Worm (Caenorhabditis elegans): ENCODE data around the gene B0554.7.

Gene B0554.7

DNA sequence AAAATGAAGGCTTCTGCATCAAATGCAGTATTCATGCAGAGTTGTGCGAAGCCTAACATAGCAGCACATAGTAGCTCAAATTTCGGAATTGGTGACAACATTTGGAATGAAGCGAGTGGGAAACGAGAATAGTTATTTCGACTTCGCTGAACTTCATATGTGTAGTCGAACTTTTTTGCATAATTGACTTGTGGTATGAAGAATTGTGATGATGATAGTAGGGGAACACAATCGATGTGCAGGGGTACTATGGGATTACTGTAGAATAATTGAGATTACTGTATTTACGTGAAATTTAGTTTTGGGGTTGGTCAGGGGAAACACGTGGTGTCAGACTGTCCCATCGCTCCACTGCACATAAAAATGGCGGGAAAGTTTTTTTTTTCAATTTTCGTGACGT is at the start of gene B0554.7:
Gene B0554.7, minus strand, starts transcription at position 101 of the 400 bp plus-strand sequence.
- no peak for TF ChIP-seq ztf-29 (GFP tag; IDR thresholded peaks at IDR 0.05)

- no peak for TF ChIP-seq klf-2 (GFP tag; conservative IDR thresholded peaks at IDR 0.05)
- no peak for TF ChIP-seq flt-1 (GFP tag; IDR thresholded peaks at IDR 0.05)
- TF ChIP-seq ztf-23 (GFP tag; IDR thresholded peaks at IDR 0.05) = no peak
Observed at ce11 chrV:489320-489719, 48.5 kb upstream of the B0554.7 start, which contains the start of gene nhr-106. nhr-106 (plus strand) TSS chrV:489620.

ce11 chrV:487980-488379 is 47.2 kb upstream of the B0554.7 start:
- TF ChIP-seq ref-1 (GFP tag; conservative IDR thresholded peaks at IDR 0.05) (no peak), tab-1 (GFP tag; IDR thresholded peaks at IDR 0.05) (no peak), klf-2 (GFP tag; conservative IDR thresholded peaks at IDR 0.05) (no peak), ztf-23 (GFP tag; IDR thresholded peaks at IDR 0.05) (no peak), ztf-29 (GFP tag; IDR thresholded peaks at IDR 0.05) (no peak)

DNA sequence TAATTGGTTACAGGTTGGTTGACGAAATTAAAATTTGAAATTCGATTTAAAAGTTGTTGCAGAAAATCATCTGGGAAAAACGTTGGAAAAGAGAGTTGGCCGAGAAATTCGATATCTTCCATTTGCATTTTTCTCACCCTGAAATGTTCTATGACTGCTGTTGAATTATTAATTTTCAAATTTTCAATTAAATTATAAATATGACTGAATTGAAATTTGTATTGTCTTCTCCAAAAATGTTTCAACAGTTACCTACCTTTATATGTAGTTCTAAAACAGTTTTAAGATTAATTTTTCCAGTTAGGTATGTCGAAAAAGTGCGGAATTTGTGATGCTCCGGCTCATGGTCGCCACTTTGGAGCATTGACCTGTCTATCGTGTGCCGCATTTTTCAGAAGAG is 45.9 kb upstream of the B0554.7 start, which contains the start of gene nhr-211:
Gene nhr-211, plus strand, starts transcription at position 301 of the 400 bp plus-strand sequence.
- TF ChIP-seq ref-1 (GFP tag; conservative IDR thresholded peaks at IDR 0.05) = no peak
- TF ChIP-seq tab-1 (GFP tag; IDR thresholded peaks at IDR 0.05) = no peak
- TF ChIP-seq klf-2 (GFP tag; conservative IDR thresholded peaks at IDR 0.05) = no peak
- no peak for TF ChIP-seq ztf-23 (GFP tag; IDR thresholded peaks at IDR 0.05)
- no peak for TF ChIP-seq T22C8.4 (GFP tag; IDR thresholded peaks at IDR 0.05)
- TF ChIP-seq med-1 (GFP tag; optimal IDR thresholded peaks at IDR 0.05; ENCODE audit: insufficient read depth) = no peak
- no peak for TF ChIP-seq flt-1 (GFP tag; IDR thresholded peaks at IDR 0.05)
- no peak for TF ChIP-seq ztf-29 (GFP tag; IDR thresholded peaks at IDR 0.05)
- no peak for TF ChIP-seq cog-1 (tag; optimal IDR thresholded peaks at IDR 0.05)

ce11 chrV:484285-484890 is 43.6 kb upstream of the B0554.7 start, which contains the start of gene nhr-212:
nhr-212 (plus strand) TSS chrV:484857.
- TF ChIP-seq cog-1 (tag; optimal IDR thresholded peaks at IDR 0.05) (no peak), ztf-23 (GFP tag; IDR thresholded peaks at IDR 0.05) (no peak), ztf-29 (GFP tag; IDR thresholded peaks at IDR 0.05) (no peak), T22C8.4 (GFP tag; IDR thresholded peaks at IDR 0.05) (no peak), tab-1 (GFP tag; IDR thresholded peaks at IDR 0.05) (no peak), flt-1 (GFP tag; IDR thresholded peaks at IDR 0.05) (no peak), ref-1 (GFP tag; conservative IDR thresholded peaks at IDR 0.05) (no peak), klf-2 (GFP tag; conservative IDR thresholded peaks at IDR 0.05) (no peak), med-1 (GFP tag; optimal IDR thresholded peaks at IDR 0.05; ENCODE audit: insufficient read depth) (no peak)

DNA sequence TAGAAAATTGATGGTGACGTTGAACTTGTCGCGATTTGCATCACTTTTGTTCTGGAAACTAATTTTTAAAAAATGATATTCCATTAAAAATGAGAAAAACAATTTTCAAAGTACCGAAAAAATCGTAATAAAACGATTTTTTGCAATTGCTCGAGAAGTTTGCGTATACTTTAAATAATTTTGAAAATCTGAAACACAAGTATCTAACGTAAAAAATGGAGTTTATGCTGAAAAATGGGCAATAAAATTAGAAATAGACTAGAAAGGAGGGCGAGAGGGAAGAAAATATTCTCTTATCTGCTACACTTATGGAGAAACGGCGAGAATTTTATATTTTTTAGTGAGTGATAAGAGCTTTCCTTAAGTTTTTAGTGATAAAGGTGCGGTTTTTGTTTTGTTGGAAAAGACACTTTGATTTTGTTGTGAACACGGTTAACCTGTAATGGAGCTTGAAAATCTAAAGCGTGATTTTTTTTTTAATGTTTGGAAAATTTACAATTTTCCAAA is 42.5 kb upstream of the B0554.7 start, which contains the start of gene nhr-130:
Gene nhr-130, minus strand, starts transcription at position 51 of the 507 bp plus-strand sequence.
- TF ChIP-seq cog-1 (tag; optimal IDR thresholded peaks at IDR 0.05) (no peak), med-1 (GFP tag; optimal IDR thresholded peaks at IDR 0.05; ENCODE audit: insufficient read depth) (no peak), klf-2 (GFP tag; conservative IDR thresholded peaks at IDR 0.05) (no peak), ztf-23 (GFP tag; IDR thresholded peaks at IDR 0.05) (no peak), T22C8.4 (GFP tag; IDR thresholded peaks at IDR 0.05) (no peak), tab-1 (GFP tag; IDR thresholded peaks at IDR 0.05) (no peak), flt-1 (GFP tag; IDR thresholded peaks at IDR 0.05) (no peak), ztf-29 (GFP tag; IDR thresholded peaks at IDR 0.05) (no peak), ref-1 (GFP tag; conservative IDR thresholded peaks at IDR 0.05) (no peak)

DNA sequence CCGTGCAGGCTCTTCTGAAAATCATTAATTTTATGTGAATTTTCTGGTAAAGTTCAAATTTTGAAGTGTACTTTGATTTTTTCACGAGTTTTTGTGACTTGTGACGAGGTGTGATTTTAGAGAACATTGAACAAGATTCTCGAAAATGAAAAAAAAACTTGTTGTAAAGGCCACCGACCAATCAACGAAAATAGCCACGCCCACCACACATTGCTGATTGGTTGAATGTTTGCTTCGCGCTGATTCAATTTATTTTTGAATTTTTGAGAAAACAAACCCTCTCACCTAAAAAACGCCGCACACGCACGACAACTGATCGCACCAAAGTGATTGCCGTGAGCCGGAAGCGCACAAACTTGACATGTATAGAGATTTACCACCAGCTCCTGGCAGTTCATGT is 42.0 kb upstream of the B0554.7 start:
- TF ChIP-seq T22C8.4 (GFP tag; IDR thresholded peaks at IDR 0.05) = no peak
- TF ChIP-seq klf-2 (GFP tag; conservative IDR thresholded peaks at IDR 0.05) = no peak
- no peak for TF ChIP-seq ztf-23 (GFP tag; IDR thresholded peaks at IDR 0.05)
- no peak for TF ChIP-seq ref-1 (GFP tag; conservative IDR thresholded peaks at IDR 0.05)
- TF ChIP-seq ztf-29 (GFP tag; IDR thresholded peaks at IDR 0.05) = no peak
- TF ChIP-seq tab-1 (GFP tag; IDR thresholded peaks at IDR 0.05) = no peak
- TF ChIP-seq med-1 (GFP tag; optimal IDR thresholded peaks at IDR 0.05; ENCODE audit: insufficient read depth) = no peak
- no peak for TF ChIP-seq flt-1 (GFP tag; IDR thresholded peaks at IDR 0.05)
- TF ChIP-seq cog-1 (tag; optimal IDR thresholded peaks at IDR 0.05) = no peak

DNA sequence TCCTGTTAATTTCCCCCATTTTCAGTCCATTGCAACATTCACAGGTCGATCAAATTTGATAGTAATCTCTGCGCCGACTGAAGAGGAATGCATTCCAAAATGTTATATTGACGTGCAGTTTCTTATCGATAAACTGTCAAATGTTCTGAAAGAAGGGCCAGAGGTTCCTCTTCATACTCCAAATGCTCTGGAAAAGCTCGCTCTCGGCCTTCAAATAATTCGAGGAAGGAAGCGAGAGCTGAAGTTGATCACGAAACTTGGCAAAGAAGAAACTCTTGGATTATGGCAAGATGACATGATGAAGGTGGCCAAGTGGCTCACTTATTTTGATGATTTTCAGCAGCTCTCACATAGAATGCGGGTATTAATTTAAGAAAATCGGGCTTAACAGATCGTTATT is 38.2 kb upstream of the B0554.7 start:
- TF ChIP-seq ref-1 (GFP tag; conservative IDR thresholded peaks at IDR 0.05) = no peak
- TF ChIP-seq tab-1 (GFP tag; IDR thresholded peaks at IDR 0.05) = no peak
- no peak for TF ChIP-seq T22C8.4 (GFP tag; IDR thresholded peaks at IDR 0.05)
- TF ChIP-seq med-1 (GFP tag; optimal IDR thresholded peaks at IDR 0.05; ENCODE audit: insufficient read depth) = no peak
- no peak for TF ChIP-seq cog-1 (tag; optimal IDR thresholded peaks at IDR 0.05)
- TF ChIP-seq ztf-29 (GFP tag; IDR thresholded peaks at IDR 0.05) = no peak
- no peak for TF ChIP-seq klf-2 (GFP tag; conservative IDR thresholded peaks at IDR 0.05)
- no peak for TF ChIP-seq flt-1 (GFP tag; IDR thresholded peaks at IDR 0.05)
- no peak for TF ChIP-seq ztf-23 (GFP tag; IDR thresholded peaks at IDR 0.05)

DNA sequence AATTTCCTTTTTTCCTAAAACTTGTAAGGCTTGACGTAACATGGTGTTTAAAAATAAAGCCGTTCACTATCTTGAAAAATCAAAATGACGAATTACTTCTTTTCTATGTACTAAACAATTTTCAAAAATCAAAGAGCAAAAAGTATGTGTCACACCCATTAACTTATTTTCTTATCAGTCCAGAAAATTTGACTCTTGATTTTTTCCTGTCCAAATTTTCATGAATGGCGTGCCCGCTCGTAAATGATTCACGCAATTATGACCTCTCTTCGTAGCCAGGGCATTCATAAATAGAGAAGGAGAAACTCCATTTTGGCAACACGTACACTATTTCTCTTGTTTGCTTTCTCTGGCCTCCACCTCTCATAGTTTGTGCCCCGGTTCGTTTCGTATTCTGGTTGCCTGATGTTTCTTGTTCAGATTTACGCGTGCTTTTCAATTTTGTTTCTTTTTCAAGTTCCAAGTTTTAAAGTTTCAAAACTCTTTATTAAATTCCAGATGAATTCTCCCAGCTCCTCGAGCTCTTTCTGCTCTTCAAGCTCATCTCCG is 36.9 kb upstream of the B0554.7 start, which contains the start of gene nhr-55:
Gene nhr-55, plus strand, starts transcription at position 499 of the 549 bp plus-strand sequence.
- TF ChIP-seq cog-1 (tag; optimal IDR thresholded peaks at IDR 0.05) (no peak), ref-1 (GFP tag; conservative IDR thresholded peaks at IDR 0.05) (no peak), klf-2 (GFP tag; conservative IDR thresholded peaks at IDR 0.05) (no peak), ztf-29 (GFP tag; IDR thresholded peaks at IDR 0.05) (no peak), T22C8.4 (GFP tag; IDR thresholded peaks at IDR 0.05) (no peak), med-1 (GFP tag; optimal IDR thresholded peaks at IDR 0.05; ENCODE audit: insufficient read depth) (no peak), tab-1 (GFP tag; IDR thresholded peaks at IDR 0.05) (no peak), ztf-23 (GFP tag; IDR thresholded peaks at IDR 0.05) (no peak), flt-1 (GFP tag; IDR thresholded peaks at IDR 0.05) (no peak)

DNA sequence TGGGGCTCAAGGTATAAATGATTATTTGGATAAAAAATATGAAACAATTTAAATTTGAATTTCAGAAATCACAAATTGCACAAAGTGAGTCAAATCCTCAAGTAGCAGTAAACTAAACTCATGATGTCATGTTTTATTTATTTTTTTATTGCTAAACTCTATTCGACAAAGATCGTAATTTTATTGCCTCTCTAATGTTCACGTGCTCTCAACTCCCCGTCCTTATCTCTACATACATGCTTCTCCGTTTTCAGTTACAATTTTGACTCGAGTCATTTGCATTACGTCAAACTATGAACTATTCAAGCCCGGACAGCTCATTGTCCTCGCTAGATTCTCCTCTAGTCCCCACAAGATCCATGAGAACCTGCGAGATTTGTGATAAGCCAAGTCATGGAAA is 33.7 kb upstream of the B0554.7 start, which contains the start of gene nhr-99:
Gene nhr-99, plus strand, starts transcription at position 263 of the 400 bp plus-strand sequence.
- no peak for TF ChIP-seq klf-2 (GFP tag; conservative IDR thresholded peaks at IDR 0.05)
- TF ChIP-seq ztf-29 (GFP tag; IDR thresholded peaks at IDR 0.05) = no peak
- no peak for TF ChIP-seq med-1 (GFP tag; optimal IDR thresholded peaks at IDR 0.05; ENCODE audit: insufficient read depth)
- TF ChIP-seq T22C8.4 (GFP tag; IDR thresholded peaks at IDR 0.05) = no peak
- no peak for TF ChIP-seq ref-1 (GFP tag; conservative IDR thresholded peaks at IDR 0.05)
- TF ChIP-seq tab-1 (GFP tag; IDR thresholded peaks at IDR 0.05) = no peak
- TF ChIP-seq ztf-23 (GFP tag; IDR thresholded peaks at IDR 0.05) = no peak
- no peak for TF ChIP-seq cog-1 (tag; optimal IDR thresholded peaks at IDR 0.05)
- TF ChIP-seq flt-1 (GFP tag; IDR thresholded peaks at IDR 0.05) = no peak
